In genomic region chr3L:3080084-3080994, dm6 we compare ENCODE assay signal across 1 fruit fly cellular context.
TF ChIP-seq lines count a peak whose summit lies in the region.

No protein-coding gene starts in this region.

TF ChIP-seq in whole organism, embryonic, 481 proteins besides CTCF, POLR2A, EP300 and RAD21 (continued from another document and continues in another):
- TF ChIP-seq trem (tag; optimal IDR thresholded peaks at IDR 0.05; lab: Kevin White, UChicago) = no peak
- no peak for TF ChIP-seq CG6813 (GFP tag; optimal IDR thresholded peaks at IDR 0.05; lab: Kevin White, UChicago)
- no peak for TF ChIP-seq pum (GFP tag; optimal IDR thresholded peaks at IDR 0.05; lab: Kevin White, UChicago)
- no peak for TF ChIP-seq CG12744 (GFP tag; optimal IDR thresholded peaks at IDR 0.05; lab: Kevin White, UChicago)
- peak; percentile 13 for TF ChIP-seq en (GFP tag; optimal IDR thresholded peaks at IDR 0.05; lab: Kevin White, UChicago)
- TF ChIP-seq fu2 (GFP tag; optimal IDR thresholded peaks at IDR 0.05; lab: Kevin White, UChicago) = no peak
- no peak for TF ChIP-seq CG12104 (GFP tag; optimal IDR thresholded peaks at IDR 0.05; lab: Kevin White, UChicago)
- peak; percentile 20 for TF ChIP-seq CG17186 (GFP tag; optimal IDR thresholded peaks at IDR 0.05; lab: Kevin White, UChicago)
- no peak for TF ChIP-seq zen2 (GFP tag; IDR thresholded peaks at IDR 0.05; lab: Robert Waterston, UW; ENCODE audit: partially characterized antibody)
- TF ChIP-seq tin (GFP tag; optimal IDR thresholded peaks at IDR 0.05; lab: Kevin White, UChicago) = no peak
- no peak for TF ChIP-seq nerfin-2 (GFP tag; IDR thresholded peaks at IDR 0.05; lab: Robert Waterston, UW; ENCODE audit: partially characterized antibody)
- no peak for TF ChIP-seq CG16815 (GFP tag; optimal IDR thresholded peaks at IDR 0.05; lab: Kevin White, UChicago)
- TF ChIP-seq Awh (GFP tag; IDR thresholded peaks at IDR 0.05; lab: Robert Waterston, UW) = no peak
- TF ChIP-seq CG15011 (GFP tag; optimal IDR thresholded peaks at IDR 0.05; lab: Kevin White, UChicago) = peak; percentile 4
- peak; percentile 16 for TF ChIP-seq CG33213 (GFP tag; optimal IDR thresholded peaks at IDR 0.05; lab: Kevin White, UChicago)
- TF ChIP-seq CG1603 (tag; optimal IDR thresholded peaks at IDR 0.05; lab: Kevin White, UChicago) = peak; percentile 30
- no peak for TF ChIP-seq nau (GFP tag; optimal IDR thresholded peaks at IDR 0.05; lab: Kevin White, UChicago)
- TF ChIP-seq fd64A (GFP tag; optimal IDR thresholded peaks at IDR 0.05; lab: Kevin White, UChicago) = peak; percentile 54
- TF ChIP-seq Blimp-1 (GFP tag; optimal IDR thresholded peaks at IDR 0.05; lab: Kevin White, UChicago) = peak; percentile 17
- TF ChIP-seq luna (GFP tag; optimal IDR thresholded peaks at IDR 0.05; lab: Kevin White, UChicago) = no peak
- no peak for TF ChIP-seq tll (GFP tag; optimal IDR thresholded peaks at IDR 0.05; lab: Kevin White, UChicago)
- TF ChIP-seq Nf-YC (tag; optimal IDR thresholded peaks at IDR 0.05; lab: Kevin White, UChicago) = peak; percentile 62
- TF ChIP-seq amos (GFP tag; IDR thresholded peaks at IDR 0.05; lab: Robert Waterston, UW; ENCODE audit: partially characterized antibody) = no peak
- TF ChIP-seq Chrac-16 (GFP tag; optimal IDR thresholded peaks at IDR 0.05; lab: Kevin White, UChicago) = no peak
- no peak for TF ChIP-seq CG17385 (GFP tag; optimal IDR thresholded peaks at IDR 0.05; lab: Kevin White, UChicago)
- peak; percentile 97 for TF ChIP-seq gem (tag; optimal IDR thresholded peaks at IDR 0.05; lab: Kevin White, UChicago)
- TF ChIP-seq cad (GFP tag; optimal IDR thresholded peaks at IDR 0.05; lab: Kevin White, UChicago) = no peak
- TF ChIP-seq CG18599 (GFP tag; optimal IDR thresholded peaks at IDR 0.05; lab: Kevin White, UChicago) = peak; percentile 66
- TF ChIP-seq CG7987 (GFP tag; optimal IDR thresholded peaks at IDR 0.05; lab: Kevin White, UChicago) = peak; percentile 29
- TF ChIP-seq HLH4C (GFP tag; IDR thresholded peaks at IDR 0.05; lab: Robert Waterston, UW; ENCODE audit: partially characterized antibody) = no peak
- no peak for TF ChIP-seq CG4424 (GFP tag; optimal IDR thresholded peaks at IDR 0.05; lab: Kevin White, UChicago)
- no peak for TF ChIP-seq CG4282 (GFP tag; optimal IDR thresholded peaks at IDR 0.05; lab: Kevin White, UChicago)
- TF ChIP-seq jing (GFP tag; optimal IDR thresholded peaks at IDR 0.05; lab: Kevin White, UChicago) = peak; percentile 30
- no peak for TF ChIP-seq CG13123 (GFP tag; optimal IDR thresholded peaks at IDR 0.05; lab: Kevin White, UChicago)
- no peak for TF ChIP-seq crc (GFP tag; optimal IDR thresholded peaks at IDR 0.05; lab: Kevin White, UChicago)
- TF ChIP-seq Deaf1 (tag; optimal IDR thresholded peaks at IDR 0.05; lab: Kevin White, UChicago) = no peak
- TF ChIP-seq CG3838 (GFP tag; optimal IDR thresholded peaks at IDR 0.05; lab: Kevin White, UChicago) = no peak
- TF ChIP-seq CG9437 (GFP tag; optimal IDR thresholded peaks at IDR 0.05; lab: Kevin White, UChicago) = no peak
- no peak for TF ChIP-seq crp (GFP tag; optimal IDR thresholded peaks at IDR 0.05; lab: Kevin White, UChicago)
- TF ChIP-seq Oli (tag; optimal IDR thresholded peaks at IDR 0.05; lab: Kevin White, UChicago) = peak; percentile 33
- TF ChIP-seq lmd (GFP tag; IDR thresholded peaks at IDR 0.05; lab: Robert Waterston, UW) = peak; percentile 47
- no peak for TF ChIP-seq CHES-1-like (GFP tag; optimal IDR thresholded peaks at IDR 0.05; lab: Kevin White, UChicago)
- TF ChIP-seq onecut (GFP tag; IDR thresholded peaks at IDR 0.05; lab: Robert Waterston, UW) = no peak; the same call in 1 of the 2 replicates
- no peak for TF ChIP-seq Bdp1 (GFP tag; optimal IDR thresholded peaks at IDR 0.05; lab: Kevin White, UChicago)
- TF ChIP-seq Nf-YB (GFP tag; optimal IDR thresholded peaks at IDR 0.05; lab: Kevin White, UChicago) = no peak
- no peak for TF ChIP-seq CG10267 (tag; optimal IDR thresholded peaks at IDR 0.05; lab: Kevin White, UChicago)
- TF ChIP-seq CG13624 (GFP tag; optimal IDR thresholded peaks at IDR 0.05; lab: Kevin White, UChicago) = no peak
- TF ChIP-seq Hmr (GFP tag; optimal IDR thresholded peaks at IDR 0.05; lab: Kevin White, UChicago) = peak; percentile 11
- TF ChIP-seq CG1024 (GFP tag; IDR thresholded peaks at IDR 0.05; lab: Robert Waterston, UW) = no peak
- TF ChIP-seq tio (GFP tag; optimal IDR thresholded peaks at IDR 0.05; lab: Kevin White, UChicago) = no peak
- no peak for TF ChIP-seq kay (GFP tag; optimal IDR thresholded peaks at IDR 0.05; lab: Kevin White, UChicago)
- no peak for TF ChIP-seq vnd (GFP tag; IDR thresholded peaks at IDR 0.05; lab: Robert Waterston, UW; ENCODE audit: partially characterized antibody)
- TF ChIP-seq CG15601 (tag; optimal IDR thresholded peaks at IDR 0.05; lab: Kevin White, UChicago) = no peak
- TF ChIP-seq CG10274 (GFP tag; optimal IDR thresholded peaks at IDR 0.05; lab: Kevin White, UChicago) = no peak
- TF ChIP-seq CG34376 (GFP tag; optimal IDR thresholded peaks at IDR 0.05; lab: Kevin White, UChicago) = peak; percentile 98
- no peak; the same call in 1 of the 2 replicates for TF ChIP-seq CG43689 (GFP tag; IDR thresholded peaks at IDR 0.05; lab: Robert Waterston, UW)
- TF ChIP-seq insv (GFP tag; optimal IDR thresholded peaks at IDR 0.05; lab: Kevin White, UChicago) = no peak
- no peak for TF ChIP-seq CG4404 (GFP tag; IDR thresholded peaks at IDR 0.05; lab: Robert Waterston, UW)
- no peak for TF ChIP-seq sqz (GFP tag; optimal IDR thresholded peaks at IDR 0.05; lab: Kevin White, UChicago)
- no peak for TF ChIP-seq ac (GFP tag; optimal IDR thresholded peaks at IDR 0.05; lab: Kevin White, UChicago)
- TF ChIP-seq yki (optimal IDR thresholded peaks at IDR 0.05; lab: Kevin White, UChicago) = no peak
- TF ChIP-seq ash1 (GFP tag; optimal IDR thresholded peaks at IDR 0.05; lab: Kevin White, UChicago) = no peak
- no peak for TF ChIP-seq CG9817 (tag; optimal IDR thresholded peaks at IDR 0.05; lab: Kevin White, UChicago)
- peak in 1 of 2 experiments; percentile 1 for TF ChIP-seq chif (GFP tag; optimal IDR thresholded peaks at IDR 0.05; lab: Kevin White, UChicago)
- TF ChIP-seq dpn (GFP tag; optimal IDR thresholded peaks at IDR 0.05; lab: Kevin White, UChicago) = no peak
- no peak for TF ChIP-seq chn (GFP tag; optimal IDR thresholded peaks at IDR 0.05; lab: Kevin White, UChicago)
- TF ChIP-seq sug (tag; optimal IDR thresholded peaks at IDR 0.05; lab: Kevin White, UChicago) = peak; percentile 92
- no peak for TF ChIP-seq CG17361 (GFP tag; IDR thresholded peaks at IDR 0.05; lab: Robert Waterston, UW)
- TF ChIP-seq zf30C (GFP tag; optimal IDR thresholded peaks at IDR 0.05; lab: Kevin White, UChicago) = no peak
- TF ChIP-seq CG4360 (GFP tag; IDR thresholded peaks at IDR 0.05; lab: Robert Waterston, UW) = no peak
- TF ChIP-seq NK7.1 (GFP tag; optimal IDR thresholded peaks at IDR 0.05; lab: Kevin White, UChicago) = no peak
- TF ChIP-seq HLH3B (GFP tag; IDR thresholded peaks at IDR 0.05; lab: Robert Waterston, UW) = peak; percentile 55
- TF ChIP-seq Ets65A (GFP tag; lab: Kevin White, UChicago) = peak; percentile 82
- no peak for TF ChIP-seq D19A (tag; optimal IDR thresholded peaks at IDR 0.05; lab: Kevin White, UChicago)
- TF ChIP-seq eyg (GFP tag; optimal IDR thresholded peaks at IDR 0.05; lab: Kevin White, UChicago) = no peak
- 0 out of 3 replicates have a peak, but pooled peaks have one; percentile 25 for TF ChIP-seq CG2199 (GFP tag; IDR thresholded peaks at IDR 0.05; lab: Robert Waterston, UW)
- TF ChIP-seq Doc3 (GFP tag; IDR thresholded peaks at IDR 0.05; lab: Robert Waterston, UW; ENCODE audit: partially characterized antibody) = no peak
- peak; percentile 7; the same call in 1 of the 2 replicates for TF ChIP-seq CG14667 (GFP tag; IDR thresholded peaks at IDR 0.05; lab: Robert Waterston, UW)
- no peak for TF ChIP-seq CG17359 (tag; optimal IDR thresholded peaks at IDR 0.05; lab: Kevin White, UChicago)
- TF ChIP-seq zfh1 (GFP tag; IDR thresholded peaks at IDR 0.05; lab: Robert Waterston, UW) = peak; percentile 46; the same call in 2 of the 3 replicates
- TF ChIP-seq Oaz (GFP tag; IDR thresholded peaks at IDR 0.05; lab: Robert Waterston, UW) = no peak
- TF ChIP-seq Antp (GFP tag; optimal IDR thresholded peaks at IDR 0.05; lab: Kevin White, UChicago) = no peak
- no peak for TF ChIP-seq CG16779 (GFP tag; IDR thresholded peaks at IDR 0.05; lab: Robert Waterston, UW)
- no peak for TF ChIP-seq CG7786 (GFP tag; optimal IDR thresholded peaks at IDR 0.05; lab: Kevin White, UChicago)
- no peak for TF ChIP-seq ewg (GFP tag; optimal IDR thresholded peaks at IDR 0.05; lab: Kevin White, UChicago)
- TF ChIP-seq Six4 (GFP tag; optimal IDR thresholded peaks at IDR 0.05; lab: Kevin White, UChicago) = no peak
- no peak for TF ChIP-seq jigr1 (GFP tag; IDR thresholded peaks at IDR 0.05; lab: Robert Waterston, UW)
- no peak for TF ChIP-seq CG7372 (GFP tag; IDR thresholded peaks at IDR 0.05; lab: Robert Waterston, UW)
- TF ChIP-seq Myb (GFP tag; optimal IDR thresholded peaks at IDR 0.05; lab: Kevin White, UChicago) = no peak
- TF ChIP-seq CG9876 (GFP tag; optimal IDR thresholded peaks at IDR 0.05; lab: Kevin White, UChicago) = no peak
- no peak for TF ChIP-seq CG32767 (GFP tag; IDR thresholded peaks at IDR 0.05; lab: Robert Waterston, UW)
- no peak for TF ChIP-seq lilli (GFP tag; optimal IDR thresholded peaks at IDR 0.05; lab: Kevin White, UChicago)
- no peak for TF ChIP-seq Bteb2 (GFP tag; optimal IDR thresholded peaks at IDR 0.05; lab: Kevin White, UChicago)
- no peak for TF ChIP-seq D (optimal IDR thresholded peaks at IDR 0.05; lab: Kevin White, UChicago)
- no peak for TF ChIP-seq D (GFP tag; optimal IDR thresholded peaks at IDR 0.05; lab: Kevin White, UChicago)
- TF ChIP-seq Atf-2 (GFP tag; optimal IDR thresholded peaks at IDR 0.05; lab: Kevin White, UChicago) = no peak
- TF ChIP-seq CG8290 (GFP tag; optimal IDR thresholded peaks at IDR 0.05; lab: Kevin White, UChicago) = peak; percentile 5
- no peak for TF ChIP-seq CG8290 (tag; optimal IDR thresholded peaks at IDR 0.05; lab: Kevin White, UChicago)
- no peak for TF ChIP-seq Ets97D (GFP tag; optimal IDR thresholded peaks at IDR 0.05; lab: Kevin White, UChicago)
- TF ChIP-seq Spps (tag; optimal IDR thresholded peaks at IDR 0.05; lab: Kevin White, UChicago) = no peak
- no peak for TF ChIP-seq Sry-δ (GFP tag; optimal IDR thresholded peaks at IDR 0.05; lab: Kevin White, UChicago)
- no peak for TF ChIP-seq Dll (GFP tag; IDR thresholded peaks at IDR 0.05; lab: Robert Waterston, UW; ENCODE audit: partially characterized antibody)
- TF ChIP-seq pnt (GFP tag; optimal IDR thresholded peaks at IDR 0.05; lab: Kevin White, UChicago) = peak; percentile 15
- TF ChIP-seq z (GFP tag; IDR thresholded peaks at IDR 0.05; lab: Robert Waterston, UW) = no peak
- TF ChIP-seq E2f2 (GFP tag; IDR thresholded peaks at IDR 0.05; lab: Robert Waterston, UW) = no peak
- TF ChIP-seq tup (GFP tag; optimal IDR thresholded peaks at IDR 0.05; lab: Kevin White, UChicago) = no peak
- no peak for TF ChIP-seq rib (GFP tag; IDR thresholded peaks at IDR 0.05; lab: Robert Waterston, UW)
- TF ChIP-seq Dref (GFP tag; IDR thresholded peaks at IDR 0.05; lab: Robert Waterston, UW) = no peak
- TF ChIP-seq CG8478 (optimal IDR thresholded peaks at IDR 0.05; lab: Kevin White, UChicago) = no peak
- no peak for TF ChIP-seq ab (GFP tag; optimal IDR thresholded peaks at IDR 0.05; lab: Kevin White, UChicago)
- TF ChIP-seq CG4820 (GFP tag; optimal IDR thresholded peaks at IDR 0.05; lab: Kevin White, UChicago) = no peak
- TF ChIP-seq Xbp1 (GFP tag; optimal IDR thresholded peaks at IDR 0.05; lab: Kevin White, UChicago) = no peak
- no peak for TF ChIP-seq toy (GFP tag; IDR thresholded peaks at IDR 0.05; lab: Robert Waterston, UW)
- no peak for TF ChIP-seq CG12299 (tag; optimal IDR thresholded peaks at IDR 0.05; lab: Kevin White, UChicago)
- no peak for TF ChIP-seq CG42726 (GFP tag; IDR thresholded peaks at IDR 0.05; lab: Robert Waterston, UW; ENCODE audit: partially characterized antibody)
- TF ChIP-seq YL-1 (GFP tag; optimal IDR thresholded peaks at IDR 0.05; lab: Kevin White, UChicago) = no peak
- peak; percentile 86 for TF ChIP-seq run (tag; optimal IDR thresholded peaks at IDR 0.05; lab: Kevin White, UChicago)
- no peak for TF ChIP-seq gcm2 (GFP tag; optimal IDR thresholded peaks at IDR 0.05; lab: Kevin White, UChicago)
- no peak for TF ChIP-seq CG9932 (GFP tag; IDR thresholded peaks at IDR 0.05; lab: Robert Waterston, UW)
- peak; percentile 22 for TF ChIP-seq Mes4 (GFP tag; optimal IDR thresholded peaks at IDR 0.05; lab: Kevin White, UChicago)
- TF ChIP-seq Elba2 (GFP tag; optimal IDR thresholded peaks at IDR 0.05; lab: Kevin White, UChicago) = no peak
- TF ChIP-seq CG31441 (GFP tag; IDR thresholded peaks at IDR 0.05; lab: Robert Waterston, UW) = peak; percentile 49; the same call in 1 of the 2 replicates
- TF ChIP-seq CG2202 (tag; optimal IDR thresholded peaks at IDR 0.05; lab: Kevin White, UChicago) = no peak
- peak; percentile 21 for TF ChIP-seq Atf3 (GFP tag; optimal IDR thresholded peaks at IDR 0.05; lab: Kevin White, UChicago)
- TF ChIP-seq Xrp1 (GFP tag; IDR thresholded peaks at IDR 0.05; lab: Robert Waterston, UW) = peak; percentile 42; the same call in 1 of the 2 replicates
- TF ChIP-seq sens (GFP tag; lab: Kevin White, UChicago) = peak; percentile 90
- no peak for TF ChIP-seq hkb (optimal IDR thresholded peaks at IDR 0.05; lab: Kevin White, UChicago)
- peak; percentile 49; the same call in 1 of the 2 replicates for TF ChIP-seq hkb (GFP tag; IDR thresholded peaks at IDR 0.05; lab: Robert Waterston, UW)
- peak; percentile 41 for TF ChIP-seq bab2 (GFP tag; optimal IDR thresholded peaks at IDR 0.05; lab: Kevin White, UChicago)
- TF ChIP-seq schlank (tag; optimal IDR thresholded peaks at IDR 0.05; lab: Kevin White, UChicago) = no peak
- no peak for TF ChIP-seq h (optimal IDR thresholded peaks at IDR 0.05; lab: Kevin White, UChicago)
- TF ChIP-seq CG4617 (GFP tag; optimal IDR thresholded peaks at IDR 0.05; lab: Kevin White, UChicago; ENCODE audit: borderline replicate concordance) = no peak
- no peak for TF ChIP-seq psq (GFP tag; optimal IDR thresholded peaks at IDR 0.05; lab: Kevin White, UChicago)
- TF ChIP-seq CG9609 (GFP tag; optimal IDR thresholded peaks at IDR 0.05; lab: Kevin White, UChicago) = no peak
- no peak for TF ChIP-seq hbn (GFP tag; IDR thresholded peaks at IDR 0.05; lab: Robert Waterston, UW; ENCODE audit: partially characterized antibody)
- TF ChIP-seq Rx (GFP tag; IDR thresholded peaks at IDR 0.05; lab: Robert Waterston, UW) = 0 out of 2 replicates have a peak, but pooled peaks have one; percentile 32
- TF ChIP-seq abd-A (tag; optimal IDR thresholded peaks at IDR 0.05; lab: Kevin White, UChicago) = peak; percentile 40
